Fruit fly (Drosophila melanogaster): ENCODE data around the gene CG10376.

DNA sequence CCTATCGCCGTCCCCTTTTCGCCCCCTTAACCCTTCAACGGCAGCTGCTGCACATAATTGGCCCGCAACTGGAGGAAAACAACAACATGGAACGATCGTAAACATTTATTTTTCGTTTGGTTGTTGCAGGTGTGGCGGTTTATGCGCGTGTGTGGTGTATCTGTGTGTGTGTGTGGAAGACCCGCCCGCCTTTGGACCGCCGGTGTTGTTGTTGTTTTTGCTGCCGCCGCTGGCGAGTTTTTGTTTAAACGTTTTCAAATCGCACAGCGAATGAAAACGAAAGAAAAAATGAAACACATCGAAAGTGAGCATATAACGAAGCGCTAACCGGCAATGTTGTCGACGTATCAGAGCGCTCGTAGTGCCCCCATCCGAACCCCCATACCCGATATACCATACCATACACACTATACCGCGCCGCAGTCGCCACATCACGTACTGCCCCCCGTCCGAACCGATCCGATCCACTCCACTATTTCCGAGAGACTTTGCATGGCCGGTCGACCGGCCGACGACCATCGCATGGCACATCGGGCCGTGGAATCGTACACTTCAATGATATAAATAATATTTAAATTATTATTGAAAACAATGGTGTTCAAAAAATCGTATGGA is 32.8 kb upstream of the CG10376 start:
- no peak for TF ChIP-seq pad (GFP tag; optimal IDR thresholded peaks at IDR 0.05)
- TF ChIP-seq CG14711 (tag; optimal IDR thresholded peaks at IDR 0.05): no peak
- no peak for TF ChIP-seq CG7101 (tag; optimal IDR thresholded peaks at IDR 0.05)
- no peak for TF ChIP-seq Mnt (GFP tag; optimal IDR thresholded peaks at IDR 0.05)
- TF ChIP-seq kay (GFP tag; ENCODE audit: borderline replicate concordance): no peak
- no peak for TF ChIP-seq toe (GFP tag; optimal IDR thresholded peaks at IDR 0.05)
- TF ChIP-seq Crg-1 (GFP tag; optimal IDR thresholded peaks at IDR 0.05): no peak

Data from whole organism, adult.